Fruit fly (Drosophila melanogaster): ENCODE measurements around the gene Trx2.

Trx2 gene

dm6 chr2L:9616654-9617053 is 3.7 kb downstream of the Trx2 start (continued):
- TF ChIP-seq CG3847 (GFP tag; IDR thresholded peaks at IDR 0.05) (peak; percentile 51), CG7839 (tag; optimal IDR thresholded peaks at IDR 0.05) (no peak), CG10366 (GFP tag; IDR thresholded peaks at IDR 0.05) (peak; percentile 16; the same call in 1 of the 2 replicates), Rx (GFP tag; IDR thresholded peaks at IDR 0.05) (no peak), MBD-R2 (GFP tag; IDR thresholded peaks at IDR 0.05) (peak; percentile 74), Dref (GFP tag; IDR thresholded peaks at IDR 0.05) (peak; percentile 99), CG13624 (GFP tag; optimal IDR thresholded peaks at IDR 0.05) (peak; percentile 32), CG2199 (GFP tag; IDR thresholded peaks at IDR 0.05) (0 out of 3 replicates have a peak, but pooled peaks have one; percentile 56), Dfd (GFP tag; optimal IDR thresholded peaks at IDR 0.05) (no peak), pb (GFP tag; optimal IDR thresholded peaks at IDR 0.05) (no peak), NC2α (GFP tag; optimal IDR thresholded peaks at IDR 0.05) (peak; percentile 20), CG12299 (tag; optimal IDR thresholded peaks at IDR 0.05) (peak; percentile 34), CG12942 (GFP tag; optimal IDR thresholded peaks at IDR 0.05) (peak; percentile 20), odd (GFP tag; optimal IDR thresholded peaks at IDR 0.05) (no peak), sc (optimal IDR thresholded peaks at IDR 0.05) (no peak), sc (GFP tag; optimal IDR thresholded peaks at IDR 0.05) (no peak), danr (GFP tag; IDR thresholded peaks at IDR 0.05) (no peak), HLH3B (GFP tag; IDR thresholded peaks at IDR 0.05) (peak; percentile 33; the same call in 1 of the 2 replicates), dysf (GFP tag; IDR thresholded peaks at IDR 0.05) (peak; percentile 50; the same call in 1 of the 3 replicates), CG13894 (tag; optimal IDR thresholded peaks at IDR 0.05) (peak; percentile 39), tx (GFP tag; optimal IDR thresholded peaks at IDR 0.05) (peak; percentile 12), Chrac-16 (GFP tag; optimal IDR thresholded peaks at IDR 0.05) (peak; percentile 59), CG9876 (GFP tag; optimal IDR thresholded peaks at IDR 0.05) (no peak), Dbx (GFP tag; IDR thresholded peaks at IDR 0.05) (peak; percentile 62; the same call in 2 of the 3 replicates), Bgb (GFP tag; IDR thresholded peaks at IDR 0.05; ENCODE audit: partially characterized antibody) (peak; percentile 94), Mes4 (GFP tag; optimal IDR thresholded peaks at IDR 0.05) (peak; percentile 42), ind (GFP tag; optimal IDR thresholded peaks at IDR 0.05) (no peak), Mrtf (GFP tag; IDR thresholded peaks at IDR 0.05) (no peak), CG6765 (GFP tag; optimal IDR thresholded peaks at IDR 0.05) (peak; percentile 3), ci (GFP tag; IDR thresholded peaks at IDR 0.05) (peak; percentile 82), BEAF-32 (GFP tag; optimal IDR thresholded peaks at IDR 0.05) (peak; percentile 69), gsb (GFP tag; IDR thresholded peaks at IDR 0.05) (no peak), CG8359 (GFP tag; optimal IDR thresholded peaks at IDR 0.05; ENCODE audit: borderline replicate concordance) (no peak), CG10267 (tag; optimal IDR thresholded peaks at IDR 0.05) (peak; percentile 39), B-H2 (GFP tag; optimal IDR thresholded peaks at IDR 0.05) (peak; percentile 68), ttk (GFP tag; IDR thresholded peaks at IDR 0.05) (no peak), Dad (GFP tag; optimal IDR thresholded peaks at IDR 0.05) (no peak), pan (optimal IDR thresholded peaks at IDR 0.05) (no peak), pan (GFP tag; optimal IDR thresholded peaks at IDR 0.05 in 1 of 2, IDR thresholded peaks at IDR 0.05 in 1 of 2) (peak in 1 of 2 experiments; percentile 56), ab (GFP tag; optimal IDR thresholded peaks at IDR 0.05) (no peak), CrebB (tag; optimal IDR thresholded peaks at IDR 0.05) (peak; percentile 10), CG2678 (tag; optimal IDR thresholded peaks at IDR 0.05) (no peak), CG7928 (GFP tag; optimal IDR thresholded peaks at IDR 0.05) (no peak), CG17802 (tag; optimal IDR thresholded peaks at IDR 0.05) (no peak), CG8388 (GFP tag; optimal IDR thresholded peaks at IDR 0.05) (peak; percentile 5), ewg (GFP tag; optimal IDR thresholded peaks at IDR 0.05) (peak; percentile 32), wdn (GFP tag; IDR thresholded peaks at IDR 0.05) (peak; percentile 64), shn (GFP tag; optimal IDR thresholded peaks at IDR 0.05) (peak; percentile 63), CG10209 (GFP tag; optimal IDR thresholded peaks at IDR 0.05) (peak; percentile 19), bbx (GFP tag; IDR thresholded peaks at IDR 0.05; ENCODE audit: partially characterized antibody) (peak; percentile 84), CG17359 (tag; optimal IDR thresholded peaks at IDR 0.05) (peak; percentile 35), inv (GFP tag; IDR thresholded peaks at IDR 0.05; ENCODE audit: partially characterized antibody) (peak; percentile 63)
